Fruit fly (Drosophila melanogaster) whole organism, prepupa: ENCODE results near the gene CG15286.

Source experiments
- Blimp-1 ChIP-seq: fragments of 200-800 bp; sonication (Bioruptor generic); optimal IDR thresholded peaks from 3 replicates; lab custom pipeline; 2017; ENCODE audit warnings: missing biosample characterization, missing genetic modification characterization, mild to moderate bottlenecking, moderate library complexity, missing genetic modification reagents
- CG10631 ChIP-seq: fragments of 200-800 bp; sonication (Bioruptor generic); optimal IDR thresholded peaks from 2 replicates; lab custom pipeline; 2016; ENCODE audit warnings: missing biosample characterization, missing genetic modification characterization
- CG10669 ChIP-seq: fragments of 200-800 bp; sonication (Bioruptor generic); optimal IDR thresholded peaks from 3 replicates; lab custom pipeline; 2018; ENCODE audit warnings: missing biosample characterization, mild to moderate bottlenecking, missing genetic modification characterization, moderate library complexity
- CG11294 ChIP-seq: fragments of 200-800 bp; sonication (Bioruptor generic); IDR thresholded peaks from 2 replicates; pipeline ENCODE4 v1.3.6; 2022; ENCODE audit warnings: missing biosample characterization, missing genetic modification characterization
- CG11762 ChIP-seq: fragments of 200-800 bp; sonication (Bioruptor generic); optimal IDR thresholded peaks from 3 replicates; lab custom pipeline; 2016; ENCODE audit warnings: missing biosample characterization, missing genetic modification characterization; ENCODE audit not compliant: insufficient read depth
- CG11902 ChIP-seq: fragments of 200-800 bp; sonication (Bioruptor generic); optimal IDR thresholded peaks from 3 replicates; lab custom pipeline; 2016; ENCODE audit warnings: missing biosample characterization, missing genetic modification characterization
- CG1621 ChIP-seq: fragments of 200-800 bp; sonication (Bioruptor generic); optimal IDR thresholded peaks from 3 replicates; lab custom pipeline; 2018; ENCODE audit warnings: missing biosample characterization, mild to moderate bottlenecking, missing genetic modification characterization
- CG16779 ChIP-seq: fragments of 200-800 bp; sonication (Bioruptor generic); optimal IDR thresholded peaks from 3 replicates; lab custom pipeline; 2017; ENCODE audit warnings: missing biosample characterization, mild to moderate bottlenecking, missing genetic modification characterization
- CG3032 ChIP-seq: fragments of 200-800 bp; optimal IDR thresholded peaks from 2 replicates; lab custom pipeline; 2019; ENCODE audit warnings: missing biosample characterization, mild to moderate bottlenecking, missing genetic modification characterization, moderate library complexity
- CG31627 ChIP-seq: fragments of 200-800 bp; sonication (Bioruptor generic); optimal IDR thresholded peaks from 3 replicates; lab custom pipeline; 2016; ENCODE audit warnings: missing biosample characterization, missing genetic modification characterization
- CG34406 ChIP-seq: fragments of 200-800 bp; sonication (Bioruptor generic); optimal IDR thresholded peaks from 3 replicates; lab custom pipeline; 2016; ENCODE audit warnings: missing biosample characterization, missing genetic modification characterization
- CG3919 ChIP-seq: fragments of 200-800 bp; sonication (Bioruptor generic); optimal IDR thresholded peaks from 3 replicates; lab custom pipeline; 2016; ENCODE audit warnings: missing biosample characterization, missing genetic modification characterization
- CG4318 ChIP-seq: fragments of 200-800 bp; sonication (Bioruptor generic); optimal IDR thresholded peaks from 3 replicates; lab custom pipeline; 2017; ENCODE audit warnings: missing biosample characterization, mild to moderate bottlenecking, missing genetic modification characterization
- CG6163 ChIP-seq: fragments of 200-800 bp; sonication (Bioruptor generic); IDR thresholded peaks from 3 replicates; pipeline ENCODE4 v1.3.6; 2022; ENCODE audit warnings: missing biosample characterization, missing genetic modification characterization
- CG6792 ChIP-seq: fragments of 200-800 bp; sonication (Bioruptor generic); optimal IDR thresholded peaks from 3 replicates; lab custom pipeline; 2016; ENCODE audit warnings: missing biosample characterization, missing genetic modification characterization
- CG6808 ChIP-seq: fragments of 200-800 bp; sonication (Bioruptor generic); optimal IDR thresholded peaks from 3 replicates; lab custom pipeline; 2017; ENCODE audit warnings: missing biosample characterization, missing genetic modification characterization, mild to moderate bottlenecking, moderate library complexity, missing genetic modification reagents
- CG8119 ChIP-seq: fragments of 200-800 bp; sonication (Bioruptor generic); IDR thresholded peaks from 3 replicates; pipeline ENCODE4 v1.3.6; 2022; ENCODE audit warnings: missing biosample characterization, missing genetic modification characterization
- CG8319 ChIP-seq: fragments of 200-800 bp; sonication (Bioruptor generic); optimal IDR thresholded peaks from 3 replicates; lab custom pipeline; 2016; ENCODE audit warnings: missing biosample characterization, missing genetic modification characterization
- CG8632 ChIP-seq: fragments of 200-800 bp; sonication (Bioruptor generic); optimal IDR thresholded peaks from 3 replicates; lab custom pipeline; 2016; ENCODE audit warnings: missing biosample characterization, missing genetic modification characterization
- CG9139 ChIP-seq: fragments of 200-800 bp; sonication (Bioruptor generic); optimal IDR thresholded peaks from 3 replicates; lab custom pipeline; 2017; ENCODE audit warnings: missing biosample characterization, mild to moderate bottlenecking, missing genetic modification characterization
- Eip75B ChIP-seq: fragments of 200-800 bp; sonication (Bioruptor generic); optimal IDR thresholded peaks from 3 replicates; lab custom pipeline; 2016; ENCODE audit warnings: missing biosample characterization, missing genetic modification characterization
- Eip78C ChIP-seq: fragments of 200-800 bp; sonication (Bioruptor generic); peaks from one replicate; lab custom pipeline; 2016; ENCODE audit warnings: missing biosample characterization, missing genetic modification characterization
- Eip93F ChIP-seq: fragments of 200-800 bp; sonication (Bioruptor generic); optimal IDR thresholded peaks from 2 replicates; lab custom pipeline; 2016; ENCODE audit warnings: missing biosample characterization, mild to moderate bottlenecking, missing genetic modification characterization
- Ets21C ChIP-seq: fragments of 200-800 bp; sonication (Bioruptor generic); optimal IDR thresholded peaks from 3 replicates; lab custom pipeline; 2016; ENCODE audit warnings: missing biosample characterization, missing genetic modification characterization
- Ets96B ChIP-seq: fragments of 200-800 bp; optimal IDR thresholded peaks from 2 replicates; lab custom pipeline; 2019; ENCODE audit warnings: missing biosample characterization, mild to moderate bottlenecking, missing genetic modification characterization, moderate library complexity
- Hr38 ChIP-seq: sonication (Bioruptor generic); optimal IDR thresholded peaks from 2 replicates; lab custom pipeline; 2016; ENCODE audit warnings: missing biosample characterization, missing genetic modification characterization
- Hr39 ChIP-seq: fragments of 200-800 bp; sonication (Bioruptor generic); optimal IDR thresholded peaks from 2 replicates; lab custom pipeline; 2016; ENCODE audit warnings: missing biosample characterization, missing genetic modification characterization
- Met ChIP-seq: fragments of 200-800 bp; sonication (Bioruptor generic); optimal IDR thresholded peaks from 3 replicates; lab custom pipeline; 2016; ENCODE audit warnings: missing biosample characterization, missing genetic modification characterization
- Smox ChIP-seq: fragments of 200-800 bp; sonication (Bioruptor generic); optimal IDR thresholded peaks from 3 replicates; lab custom pipeline; 2016; ENCODE audit warnings: missing biosample characterization, missing genetic modification characterization
- Sox102F ChIP-seq: fragments of 200-800 bp; sonication (Bioruptor generic); optimal IDR thresholded peaks from 2 replicates; lab custom pipeline; 2016; ENCODE audit warnings: missing biosample characterization, mild to moderate bottlenecking, missing genetic modification characterization
- Sox14 ChIP-seq: fragments of 200-800 bp; sonication (Bioruptor generic); optimal IDR thresholded peaks from 3 replicates; lab custom pipeline; 2016; ENCODE audit warnings: missing biosample characterization, missing genetic modification characterization
- achi ChIP-seq: fragments of 200-800 bp; sonication (Bioruptor generic); optimal IDR thresholded peaks from 3 replicates; lab custom pipeline; 2016; ENCODE audit warnings: missing biosample characterization, missing genetic modification characterization
- acj6 ChIP-seq: fragments of 200-800 bp; sonication (Bioruptor generic); optimal IDR thresholded peaks from 3 replicates; lab custom pipeline; 2016; ENCODE audit warnings: missing biosample characterization, missing genetic modification characterization
- dac ChIP-seq: fragments of 200-800 bp; sonication (Bioruptor generic); optimal IDR thresholded peaks from 2 replicates; lab custom pipeline; 2017; ENCODE audit warnings: missing biosample characterization, mild to moderate bottlenecking, missing genetic modification characterization
- dsx ChIP-seq: fragments of 200-800 bp; optimal IDR thresholded peaks from 3 replicates; lab custom pipeline; 2019; ENCODE audit warnings: missing biosample characterization, mild to moderate bottlenecking, missing genetic modification characterization, moderate library complexity; ENCODE audit not compliant: poor library complexity, severe bottlenecking
- esn ChIP-seq: fragments of 200-800 bp; sonication (Bioruptor generic); optimal IDR thresholded peaks from 2 replicates; lab custom pipeline; 2016; ENCODE audit warnings: missing biosample characterization, mild to moderate bottlenecking, missing genetic modification characterization, moderate library complexity
- fd59A ChIP-seq: fragments of 200-800 bp; sonication (Bioruptor generic); optimal IDR thresholded peaks from 2 replicates; lab custom pipeline; 2017; ENCODE audit warnings: missing biosample characterization, mild to moderate bottlenecking, missing genetic modification characterization, missing genetic modification reagents
- fd85E ChIP-seq: fragments of 200-800 bp; sonication (Bioruptor generic); optimal IDR thresholded peaks from 3 replicates; lab custom pipeline; 2016; ENCODE audit warnings: missing biosample characterization, missing genetic modification characterization
- fkh ChIP-seq: fragments of 200-800 bp; sonication (Bioruptor generic); optimal IDR thresholded peaks from 3 replicates; lab custom pipeline; 2017; ENCODE audit warnings: missing biosample characterization, mild to moderate bottlenecking, missing genetic modification characterization, moderate library complexity
- pdm3 ChIP-seq: fragments of 200-800 bp; sonication (Bioruptor generic); optimal IDR thresholded peaks from 3 replicates; lab custom pipeline; 2016; ENCODE audit warnings: missing biosample characterization, missing genetic modification characterization
- salr ChIP-seq, 2 experiments: fragments of 200-800 bp; sonication (Bioruptor generic); optimal IDR thresholded peaks; 3 replicates each; lab custom pipeline; 2016 to 2018; ENCODE audit warnings: missing biosample characterization in 2 of 2, missing genetic modification characterization in 2 of 2, mild to moderate bottlenecking in 1 of 2
- svp ChIP-seq: fragments of 200-800 bp; sonication (Bioruptor generic); peaks from one replicate; lab custom pipeline; 2016; ENCODE audit warnings: missing biosample characterization, missing genetic modification characterization
- topi ChIP-seq: fragments of 200-800 bp; sonication (Bioruptor generic); optimal IDR thresholded peaks from 3 replicates; lab custom pipeline; 2016; ENCODE audit warnings: missing biosample characterization, missing genetic modification characterization
- vri ChIP-seq: fragments of 200-800 bp; sonication (Bioruptor generic); optimal IDR thresholded peaks from 3 replicates; lab custom pipeline; 2016; ENCODE audit warnings: missing biosample characterization, mild to moderate bottlenecking, missing genetic modification characterization

CG15286 gene

DNA sequence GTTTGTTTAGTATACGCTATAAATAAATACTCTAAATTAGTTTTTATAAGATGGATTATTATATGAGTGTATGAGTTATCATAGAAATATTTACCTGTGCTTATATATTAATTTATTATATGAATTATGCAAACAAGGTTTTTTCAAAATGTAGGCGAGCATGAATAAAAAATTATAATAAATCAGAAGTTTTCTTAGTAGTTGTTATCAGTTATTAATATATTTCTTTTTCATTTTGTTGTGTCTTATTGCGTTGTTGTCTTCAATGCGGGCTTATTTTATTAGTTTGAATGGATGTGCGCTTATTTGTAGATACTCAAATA, 17.8 kb downstream of the CG15286 start (continued):
- TF ChIP-seq CG4318 (GFP tag; lab: Kevin White, UChicago) (peak; percentile 27), CG34406 (no peak), CG9139 (GFP tag; lab: Kevin White, UChicago) (no peak), CG31627 (GFP tag; lab: Kevin White, UChicago) (no peak), Eip93F (GFP tag; lab: Kevin White, UChicago) (no peak), CG11902 (GFP tag; lab: Kevin White, UChicago) (no peak), Ets96B (tag; lab: Kevin White, UChicago) (no peak), Eip78C (GFP tag; lab: Kevin White, UChicago) (peak; percentile 56), CG8319 (no peak), CG3032 (peak; percentile 26), topi (GFP tag; lab: Kevin White, UChicago) (no peak), CG16779 (tag; lab: Kevin White, UChicago) (no peak), CG6792 (no peak), CG8632 (GFP tag; lab: Kevin White, UChicago) (no peak), acj6 (GFP tag; lab: Kevin White, UChicago) (peak; percentile 16), Smox (GFP tag; lab: Kevin White, UChicago) (no peak), Hr39 (GFP tag; lab: Kevin White, UChicago) (no peak)

DNA sequence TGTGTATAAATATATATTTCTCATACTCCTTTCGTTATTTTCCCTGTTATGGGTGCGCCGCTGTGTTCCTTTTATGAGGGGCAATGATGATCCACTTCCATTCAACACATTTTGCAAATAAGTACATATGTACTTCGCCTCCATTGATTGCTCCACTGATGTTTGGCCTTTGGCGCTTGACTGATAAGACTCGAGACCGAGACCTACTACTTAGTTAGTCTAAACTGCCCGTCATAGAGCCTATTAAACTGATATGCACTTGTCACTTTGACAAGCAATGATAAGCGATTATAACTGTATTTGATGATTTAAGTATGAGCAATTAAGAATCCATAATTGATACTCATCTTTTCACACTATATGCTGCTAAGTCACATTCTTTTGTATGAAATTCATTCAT, 18.2 kb downstream of the CG15286 start:
- TF ChIP-seq svp (GFP tag; lab: Kevin White, UChicago) (peak; percentile 70), Ets96B (tag; lab: Kevin White, UChicago) (no peak), vri (peak; percentile 5)
- TF ChIP-seq, all 60 proteins: peak for 2

DNA sequence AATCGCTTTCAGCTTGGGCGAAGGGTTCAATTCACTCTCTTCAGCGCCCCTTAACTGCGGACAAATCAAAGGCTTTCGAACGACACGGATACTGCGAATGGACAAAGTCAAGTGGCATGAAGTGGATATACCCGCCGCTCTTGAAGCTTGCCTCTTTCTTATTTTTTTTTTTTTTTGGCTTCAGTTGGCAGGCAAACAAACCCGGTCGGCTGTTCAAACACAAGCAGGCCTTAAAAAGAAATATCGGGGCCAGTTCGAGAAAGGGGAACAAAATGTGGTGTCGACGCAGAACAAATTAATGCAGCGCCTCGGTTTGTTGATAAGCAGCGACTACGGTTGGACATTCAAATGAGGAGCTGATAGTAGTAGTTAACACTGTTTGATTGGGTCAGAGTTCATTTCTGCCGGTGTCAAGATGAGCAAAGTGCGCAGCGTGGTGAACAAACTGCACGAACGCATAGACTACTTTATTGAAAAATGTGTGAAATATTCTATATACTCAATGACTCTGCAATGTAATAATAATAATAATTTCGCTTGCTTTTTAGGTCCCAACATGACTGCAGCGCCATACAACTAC, 18.8 kb downstream of the CG15286 start:
- TF ChIP-seq Ets21C (no peak), dac (GFP tag; lab: Kevin White, UChicago) (no peak), fkh (peak; percentile 66), CG11762 (GFP tag; lab: Kevin White, UChicago) (no peak), dsx (no peak), Met (GFP tag; lab: Kevin White, UChicago) (no peak), Eip75B (peak; percentile 15), Hr39 (GFP tag; lab: Kevin White, UChicago) (no peak)
- TF ChIP-seq, all 60 proteins: peak for 2

DNA sequence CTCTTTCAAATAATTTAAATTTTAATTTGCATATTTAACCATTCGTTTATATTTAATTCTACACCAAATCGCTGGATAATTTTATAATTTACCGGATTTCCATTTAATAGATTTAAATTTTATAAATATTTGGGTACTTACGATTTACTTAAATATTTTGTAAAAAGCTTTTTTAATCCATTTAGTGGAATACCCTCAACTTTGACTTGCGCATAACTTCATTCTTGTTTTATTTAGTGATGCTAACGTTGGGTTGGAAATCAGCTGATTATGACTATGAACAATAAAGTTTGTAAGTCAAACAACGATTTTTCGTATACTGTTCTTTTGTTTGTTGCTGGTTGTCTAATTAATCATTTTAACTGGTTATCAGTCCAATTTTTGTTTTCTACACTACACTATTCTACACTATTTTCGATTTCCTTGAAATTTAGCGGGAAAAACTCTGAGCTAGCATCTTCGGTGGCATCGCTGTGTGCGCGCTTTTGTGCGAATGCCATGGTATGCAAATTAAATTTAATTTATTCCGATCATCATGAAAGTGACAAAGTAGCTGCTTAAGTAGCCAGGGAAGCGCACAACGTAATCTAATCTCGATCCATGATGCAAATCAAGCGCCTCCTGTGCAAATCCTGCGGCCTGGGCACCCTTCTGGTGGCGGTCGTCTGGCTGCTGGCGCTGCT, 20.9 kb downstream of the CG15286 start, which contains the start of gene Pgant35A:
TSS of gene Pgant35A (plus strand) at position 473 of the 683 bp plus-strand sequence.
- no peak for TF ChIP-seq CG9139 (GFP tag; lab: Kevin White, UChicago)
- peak; percentile 30 for TF ChIP-seq Hr39 (GFP tag; lab: Kevin White, UChicago)
- no peak for TF ChIP-seq CG10669 (GFP tag; lab: Kevin White, UChicago)
- TF ChIP-seq svp (GFP tag; lab: Kevin White, UChicago) = peak; percentile 71
- no peak for TF ChIP-seq fd59A
- TF ChIP-seq CG11902 (GFP tag; lab: Kevin White, UChicago) = no peak
- no peak for TF ChIP-seq CG4318 (GFP tag; lab: Kevin White, UChicago)
- no peak for TF ChIP-seq fd85E (GFP tag; lab: Kevin White, UChicago)
- peak in 1 of 2 experiments; percentile 4 for TF ChIP-seq salr (GFP tag; optimal IDR thresholded peaks at IDR 0.05; lab: Kevin White, UChicago)
- TF ChIP-seq CG10631 (GFP tag; lab: Kevin White, UChicago) = peak; percentile 28
- TF ChIP-seq CG6792 = no peak
- peak; percentile 35 for TF ChIP-seq Sox14 (GFP tag; lab: Kevin White, UChicago)
- TF ChIP-seq Hr38 (GFP tag; lab: Kevin White, UChicago) = no peak
- peak; percentile 15 for TF ChIP-seq acj6 (GFP tag; lab: Kevin White, UChicago)
- TF ChIP-seq CG8119 = peak; percentile 63; the same call in 2 of the 3 replicates
- no peak for TF ChIP-seq Eip93F (GFP tag; lab: Kevin White, UChicago)
- no peak for TF ChIP-seq Blimp-1 (GFP tag; lab: Kevin White, UChicago)
- peak; percentile 32 for TF ChIP-seq Met (GFP tag; lab: Kevin White, UChicago)
- no peak for TF ChIP-seq CG3919
- no peak for TF ChIP-seq CG6808
- no peak for TF ChIP-seq CG1621 (tag; lab: Kevin White, UChicago)
- TF ChIP-seq CG6163 = no peak
- no peak for TF ChIP-seq CG11294 (GFP tag; lab: Robert Waterston, UW)
- no peak for TF ChIP-seq Ets21C
- TF ChIP-seq achi = no peak
- TF ChIP-seq CG34406 = peak; percentile 50
- TF ChIP-seq pdm3 (GFP tag; lab: Kevin White, UChicago) = peak; percentile 38
- TF ChIP-seq esn = peak; percentile 60
- TF ChIP-seq Sox102F (GFP tag; lab: Kevin White, UChicago) = peak; percentile 26
